Fruit fly (Drosophila melanogaster) whole organism: Measurements from ENCODE around the gene CG10431.

Experiments
- CG8478 ChIP-seq: fragments of >200 bp; optimal IDR thresholded peaks from 2 replicates; lab custom pipeline; 2018; ENCODE audit warnings: inconsistent platforms
- Dll ChIP-seq: fragments of >200 bp; optimal IDR thresholded peaks from 2 replicates; lab custom pipeline; 2017
- EcR ChIP-seq, 2 experiments: fragments of >200 bp; optimal IDR thresholded peaks; 2 replicates each; lab custom pipeline; 2017; ENCODE audit warnings: missing biosample characterization in 2 of 2, missing genetic modification characterization in 2 of 2, missing genetic modification reagents in 2 of 2
- pan ChIP-seq: fragments of >200 bp; optimal IDR thresholded peaks from 2 replicates; lab custom pipeline; 2017
- psq ChIP-seq: fragments of >200 bp; optimal IDR thresholded peaks from 2 replicates; lab custom pipeline; 2017
- usp ChIP-seq: fragments of >200 bp; optimal IDR thresholded peaks from 2 replicates; lab custom pipeline; 2017; ENCODE audit warnings: missing biosample characterization, missing genetic modification characterization, mixed read lengths

CG10431 gene

DNA sequence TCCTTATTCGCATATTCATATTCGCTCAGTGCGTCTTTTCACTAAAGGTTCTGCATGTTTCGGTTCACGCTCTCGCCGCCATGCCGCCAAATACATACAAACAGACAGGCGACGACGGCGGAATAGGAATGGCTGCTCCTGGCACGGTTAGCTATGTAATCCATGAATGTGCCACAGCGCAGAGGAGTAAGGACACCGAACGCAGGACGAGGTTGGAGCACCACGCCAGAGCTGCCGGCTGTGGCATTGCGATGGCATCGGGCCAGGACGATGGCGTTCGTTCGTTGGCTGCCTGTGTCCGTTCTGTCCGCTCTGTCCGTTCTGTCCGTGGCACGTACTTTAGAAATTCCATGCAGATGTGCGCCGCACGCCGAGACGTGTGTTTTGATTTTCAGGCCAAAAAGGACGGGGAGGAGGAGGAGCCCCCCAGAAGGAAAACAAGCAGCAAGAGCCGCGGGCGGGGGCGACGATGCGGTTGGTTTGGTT, 40.4 kb downstream of the CG10431 start:
- TF ChIP-seq EcR (GFP tag; optimal IDR thresholded peaks at IDR 0.05; lab: Kevin White, UChicago) (no peak), psq (lab: Kevin White, UChicago) (no peak), pan (lab: Kevin White, UChicago) (no peak), Dll (lab: Kevin White, UChicago) (no peak), CG8478 (no peak), usp (GFP tag; lab: Kevin White, UChicago) (no peak)

DNA sequence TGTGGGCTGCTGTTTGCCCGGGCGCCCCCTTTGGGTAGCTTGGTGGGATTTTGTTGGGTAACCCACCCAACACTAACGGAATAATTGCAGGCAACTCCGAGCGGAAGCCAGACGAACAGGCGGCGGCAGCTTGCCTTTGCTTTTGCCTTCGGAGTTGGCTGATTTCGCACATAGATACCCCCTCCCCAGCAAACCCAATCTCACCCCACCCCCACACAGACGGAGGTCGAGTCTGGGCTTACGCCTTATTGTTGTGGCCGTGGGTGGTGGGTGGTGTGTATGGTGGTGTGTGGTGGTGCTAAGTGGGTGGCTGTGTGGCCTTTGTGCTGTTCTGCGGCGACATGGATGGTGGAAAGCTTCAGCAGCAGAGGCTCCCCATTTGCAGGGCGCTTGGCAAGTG, 41.1 kb downstream of the CG10431 start:
- TF ChIP-seq psq (lab: Kevin White, UChicago) (no peak), usp (GFP tag; lab: Kevin White, UChicago) (no peak), pan (lab: Kevin White, UChicago) (no peak), Dll (lab: Kevin White, UChicago) (no peak), CG8478 (no peak), EcR (GFP tag; optimal IDR thresholded peaks at IDR 0.05; lab: Kevin White, UChicago) (no peak)

DNA sequence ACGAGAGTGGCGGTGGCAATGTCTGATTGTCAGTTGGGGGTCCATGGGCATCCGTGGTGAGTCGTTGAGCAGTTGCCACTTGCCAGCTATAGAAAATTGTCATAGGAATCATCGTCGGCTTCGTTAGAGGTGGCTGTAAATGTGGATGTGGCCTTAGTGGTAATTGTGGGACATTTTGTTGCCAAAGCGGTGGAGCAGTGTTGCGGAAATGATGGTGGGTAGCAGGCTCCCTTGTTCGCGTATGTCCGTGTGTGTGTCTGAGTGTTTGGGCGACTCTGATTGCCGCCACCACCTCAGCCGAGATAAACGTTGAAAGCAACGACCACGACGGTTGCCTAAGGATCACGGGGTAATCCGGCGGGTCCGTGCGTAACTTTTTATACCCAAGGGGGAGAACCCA, 42.5 kb downstream of the CG10431 start:
- TF ChIP-seq usp (GFP tag; lab: Kevin White, UChicago) (no peak), CG8478 (no peak), Dll (lab: Kevin White, UChicago) (no peak), psq (lab: Kevin White, UChicago) (no peak), pan (lab: Kevin White, UChicago) (no peak), EcR (GFP tag; optimal IDR thresholded peaks at IDR 0.05; lab: Kevin White, UChicago) (no peak)

DNA sequence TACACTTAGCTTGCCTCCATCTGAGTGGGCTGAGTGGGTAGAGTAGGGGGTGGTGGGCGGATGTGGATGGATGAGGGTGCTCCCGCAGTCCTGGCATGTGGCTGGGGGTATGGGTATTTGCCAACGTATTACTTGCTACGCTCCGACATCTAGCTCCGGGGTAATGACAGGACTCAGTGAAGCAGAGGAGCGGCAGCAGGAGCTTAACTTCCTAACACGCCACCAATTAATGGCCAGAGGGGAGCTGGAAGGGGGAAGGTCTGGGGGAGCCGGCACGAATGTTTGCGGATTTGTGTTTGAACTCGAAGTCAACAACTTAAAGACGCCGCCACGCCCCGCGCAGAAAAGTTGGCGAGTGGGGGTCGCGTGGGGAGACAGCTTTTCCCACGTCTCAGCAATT, 43.8 kb downstream of the CG10431 start:
- TF ChIP-seq CG8478 (no peak), psq (lab: Kevin White, UChicago) (no peak), Dll (lab: Kevin White, UChicago) (no peak), pan (lab: Kevin White, UChicago) (no peak), EcR (GFP tag; optimal IDR thresholded peaks at IDR 0.05; lab: Kevin White, UChicago) (no peak), usp (GFP tag; lab: Kevin White, UChicago) (no peak)

DNA sequence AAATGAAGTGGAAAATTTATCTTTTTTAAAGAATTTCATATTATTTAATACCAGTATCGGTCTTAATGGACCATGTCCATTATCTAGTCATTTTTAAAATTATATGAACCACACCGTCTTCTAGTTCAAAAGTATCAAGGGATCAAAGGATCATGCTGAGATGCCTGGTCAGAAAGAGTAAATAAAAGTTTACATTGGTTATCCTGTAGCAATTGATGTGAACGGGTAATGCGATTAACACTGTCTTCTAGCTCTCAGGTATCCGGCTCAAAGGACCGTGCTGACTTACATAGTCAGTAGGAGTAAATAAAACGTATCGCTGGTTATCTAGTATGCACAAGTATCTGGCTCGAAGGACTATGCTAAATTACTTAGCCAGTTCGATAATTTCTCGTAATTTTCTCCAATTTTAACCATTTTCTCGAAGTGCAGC, 44.7 kb downstream of the CG10431 start:
- no peak for TF ChIP-seq CG8478
- TF ChIP-seq EcR (GFP tag; optimal IDR thresholded peaks at IDR 0.05; lab: Kevin White, UChicago) = no peak

DNA sequence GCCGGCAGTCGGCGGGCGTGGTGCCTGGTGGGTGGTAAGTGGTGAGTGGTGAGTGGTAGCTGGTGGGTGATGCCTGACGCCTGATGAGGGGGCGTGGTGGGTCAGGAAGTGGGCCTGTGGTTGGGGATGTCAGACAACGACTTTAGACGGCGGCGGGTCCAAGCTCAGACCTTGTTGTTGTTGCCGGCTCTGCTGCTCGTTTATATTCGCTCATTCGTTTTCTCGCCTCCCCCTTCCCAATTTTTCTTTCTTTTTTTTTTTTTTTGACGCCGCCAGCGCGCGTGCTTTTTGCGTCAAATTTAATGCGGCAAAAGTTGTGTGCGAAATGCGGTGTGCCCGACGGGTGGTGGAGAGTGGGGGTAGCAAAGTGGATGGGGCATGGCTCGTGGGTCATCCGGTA, 45.1 kb downstream of the CG10431 start:
- no peak for TF ChIP-seq Dll (lab: Kevin White, UChicago)
- no peak for TF ChIP-seq EcR (GFP tag; optimal IDR thresholded peaks at IDR 0.05; lab: Kevin White, UChicago)
- no peak for TF ChIP-seq psq (lab: Kevin White, UChicago)
- no peak for TF ChIP-seq usp (GFP tag; lab: Kevin White, UChicago)
- no peak for TF ChIP-seq pan (lab: Kevin White, UChicago)
- TF ChIP-seq CG8478 = no peak

DNA sequence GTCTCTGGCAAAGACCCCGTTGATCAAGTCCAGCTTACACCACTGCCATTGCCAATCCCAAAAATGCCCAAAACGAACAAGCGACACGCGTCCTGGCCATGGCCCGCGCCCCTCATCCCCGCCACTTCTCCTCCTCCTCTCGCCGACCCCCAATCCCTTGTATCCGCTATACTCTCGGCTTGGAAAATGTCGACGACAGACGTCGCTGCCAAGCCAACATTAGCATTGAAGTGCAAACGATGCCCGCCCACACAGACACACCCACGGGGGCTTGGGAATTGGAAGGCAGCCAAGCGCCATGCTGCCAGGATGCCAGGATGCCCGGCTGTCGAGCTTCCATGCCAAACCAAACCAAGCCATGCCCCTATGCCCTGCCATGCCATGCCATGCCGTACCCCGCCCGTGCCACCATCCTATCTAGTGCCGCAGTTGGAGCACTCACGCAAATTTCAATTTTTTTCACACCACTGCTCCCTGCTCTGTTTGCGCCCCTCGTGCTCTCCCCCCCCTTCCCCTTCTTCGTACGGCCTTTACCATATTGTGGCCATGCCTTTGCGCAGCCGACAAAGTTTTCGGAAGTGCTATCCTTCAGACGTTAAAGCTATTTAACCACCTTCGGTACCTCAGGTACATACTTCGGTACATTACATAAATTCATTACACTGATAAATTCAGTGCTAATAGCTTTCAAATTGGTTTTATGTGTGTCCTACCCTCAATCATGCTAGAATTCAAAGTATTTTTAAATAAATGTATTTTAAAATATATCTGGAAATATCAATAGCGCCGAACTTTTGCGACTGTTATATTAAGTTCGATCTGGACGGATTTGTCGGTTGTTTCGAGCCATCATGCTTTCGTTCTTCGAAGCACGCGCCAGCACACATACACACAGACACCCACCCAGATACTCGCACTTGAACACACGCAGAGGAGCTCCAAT, 47.0 kb downstream of the CG10431 start:
- no peak for TF ChIP-seq Dll (lab: Kevin White, UChicago)
- TF ChIP-seq usp (GFP tag; lab: Kevin White, UChicago) = no peak
- no peak for TF ChIP-seq pan (lab: Kevin White, UChicago)
- TF ChIP-seq EcR (GFP tag; optimal IDR thresholded peaks at IDR 0.05; lab: Kevin White, UChicago) = no peak
- no peak for TF ChIP-seq psq (lab: Kevin White, UChicago)
- TF ChIP-seq CG8478 = no peak

DNA sequence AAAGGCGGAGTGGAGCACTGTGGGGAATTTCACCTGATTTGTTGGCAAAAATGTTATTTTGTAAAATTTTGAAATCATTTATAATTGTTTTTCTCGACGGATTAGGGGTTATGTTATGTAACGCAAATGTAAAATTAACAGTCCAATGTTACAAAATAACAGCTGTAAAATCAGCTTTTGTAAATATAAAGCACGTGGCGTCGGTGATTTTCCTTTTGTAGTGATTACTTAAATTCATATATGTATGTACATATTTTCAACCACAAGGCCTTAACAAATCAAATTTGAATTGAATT, 47.7 kb downstream of the CG10431 start, which contains the start of gene CG15172:
CG15172 (plus strand) TSS at position 197 of the 296 bp plus-strand sequence.
- TF ChIP-seq psq (lab: Kevin White, UChicago) = no peak
- no peak for TF ChIP-seq EcR (GFP tag; optimal IDR thresholded peaks at IDR 0.05; lab: Kevin White, UChicago)
- TF ChIP-seq CG8478 = no peak
- TF ChIP-seq pan (lab: Kevin White, UChicago) = no peak
- no peak for TF ChIP-seq Dll (lab: Kevin White, UChicago)
- TF ChIP-seq usp (GFP tag; lab: Kevin White, UChicago) = no peak

DNA sequence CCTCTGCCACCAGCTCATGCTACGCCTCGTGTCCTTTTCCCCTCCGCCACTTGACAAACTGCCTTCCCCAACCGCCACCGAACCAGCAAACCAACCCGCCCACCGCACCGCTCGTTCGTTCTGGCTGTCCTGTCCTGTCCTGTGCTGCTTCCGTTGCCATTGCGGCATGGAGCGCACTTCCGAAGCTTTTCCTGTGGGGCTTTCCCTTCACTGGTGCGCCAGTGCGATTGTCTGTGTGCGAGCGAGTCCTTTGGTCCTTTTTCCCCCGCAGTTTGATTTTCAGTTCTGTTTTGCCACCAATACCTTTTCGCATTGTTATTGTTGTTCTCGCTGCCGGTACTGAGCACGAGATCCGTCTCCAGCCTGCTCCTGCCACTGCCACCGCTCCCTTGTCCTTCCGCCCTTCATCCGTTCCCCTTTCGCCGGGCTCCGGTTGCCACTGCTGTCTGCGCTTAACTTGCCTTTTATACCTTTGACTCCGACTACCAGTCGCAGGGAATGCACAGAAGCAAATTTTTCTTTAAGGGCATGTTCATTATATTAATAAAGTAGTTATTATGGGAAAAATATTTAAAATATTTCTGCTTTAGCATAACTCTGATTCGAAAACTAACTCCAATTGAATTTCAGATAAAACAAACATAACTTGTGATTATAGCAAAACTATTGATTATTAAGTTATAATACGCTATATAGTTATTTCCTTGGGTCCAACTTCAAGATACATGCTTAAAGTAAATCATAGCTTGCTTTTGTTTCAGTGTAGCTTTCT, 49.6 kb downstream of the CG10431 start:
- TF ChIP-seq EcR (GFP tag; optimal IDR thresholded peaks at IDR 0.05; lab: Kevin White, UChicago) = no peak
- no peak for TF ChIP-seq pan (lab: Kevin White, UChicago)
- TF ChIP-seq CG8478 = no peak
- TF ChIP-seq psq (lab: Kevin White, UChicago) = no peak
- TF ChIP-seq Dll (lab: Kevin White, UChicago) = no peak
- no peak for TF ChIP-seq usp (GFP tag; lab: Kevin White, UChicago)

DNA sequence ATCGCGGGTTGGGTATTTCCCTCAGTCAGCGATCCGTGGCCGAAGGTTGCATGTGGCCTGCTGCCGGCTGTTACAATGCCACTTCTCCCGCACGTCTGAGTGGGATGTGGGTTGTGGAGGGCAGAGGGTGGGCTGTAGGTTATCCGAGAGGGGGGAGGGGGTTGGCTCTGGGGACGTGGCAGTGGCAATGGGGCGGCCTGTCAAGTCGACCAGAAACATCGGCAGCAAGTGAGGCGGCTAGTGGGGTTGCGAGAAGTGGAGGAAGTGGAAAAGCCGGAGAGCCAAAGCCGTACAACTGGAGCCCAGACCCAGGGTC, 50.2 kb downstream of the CG10431 start:
- TF ChIP-seq CG8478 = no peak
- no peak for TF ChIP-seq EcR (GFP tag; optimal IDR thresholded peaks at IDR 0.05; lab: Kevin White, UChicago)

DNA sequence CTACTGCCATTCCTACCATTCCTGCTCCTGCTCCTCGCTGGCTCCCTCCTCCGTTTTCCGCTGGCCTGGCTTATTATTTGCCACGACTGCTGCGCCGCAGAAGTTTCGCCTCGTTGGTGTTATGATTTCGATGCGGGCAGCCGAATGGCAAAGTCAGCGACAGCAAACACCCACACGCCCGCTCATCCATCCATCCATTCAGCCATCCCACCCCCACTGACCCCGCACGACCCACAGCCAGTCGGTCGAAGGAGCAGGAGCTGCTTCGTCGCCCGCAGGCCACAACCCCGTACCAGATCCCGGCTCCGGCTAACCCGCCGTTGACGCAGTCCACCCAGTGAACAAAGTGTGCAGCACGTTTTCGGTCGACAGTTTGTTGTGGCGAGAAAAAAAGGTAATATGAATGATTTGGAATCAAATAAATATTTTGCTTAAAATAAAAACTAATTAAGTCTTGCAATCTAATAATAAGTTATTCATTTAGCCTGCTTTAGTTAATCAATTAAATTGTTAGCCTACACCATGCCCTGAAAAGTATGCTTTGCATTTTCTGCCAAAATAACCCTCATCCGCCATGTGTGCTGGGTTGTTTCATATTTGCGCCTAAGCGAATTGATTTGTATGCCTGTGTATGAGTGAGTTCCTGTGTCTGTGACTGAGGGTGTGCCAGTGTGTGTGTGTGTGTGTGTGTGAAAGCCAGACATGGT, 52.1 kb downstream of the CG10431 start:
- no peak for TF ChIP-seq CG8478
- no peak for TF ChIP-seq pan (lab: Kevin White, UChicago)
- TF ChIP-seq Dll (lab: Kevin White, UChicago) = no peak
- TF ChIP-seq usp (GFP tag; lab: Kevin White, UChicago) = no peak
- no peak for TF ChIP-seq psq (lab: Kevin White, UChicago)
- TF ChIP-seq EcR (GFP tag; optimal IDR thresholded peaks at IDR 0.05; lab: Kevin White, UChicago) = no peak
